Worm (Caenorhabditis elegans): ENCODE data around the gene H37A05.2.

DNA sequence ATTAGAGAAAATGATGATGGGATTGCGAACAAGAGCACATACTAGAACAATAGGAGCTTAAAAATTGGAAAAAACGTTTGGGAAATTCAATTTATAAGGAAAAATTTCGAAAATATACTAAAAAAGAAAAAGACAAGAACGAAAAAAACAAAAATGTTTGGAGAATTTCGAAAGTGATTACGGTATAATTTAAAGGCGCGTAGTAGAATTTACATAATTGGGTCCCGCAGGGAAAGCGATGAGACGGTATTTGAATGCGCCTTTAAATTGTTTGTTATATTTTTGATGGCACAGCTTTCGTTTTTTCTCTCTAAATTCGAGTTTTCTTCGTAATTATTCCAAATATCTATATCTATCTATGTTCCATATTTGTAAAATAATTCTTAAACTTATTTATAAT, 26.1 kb upstream of the H37A05.2 start:
- TF ChIP-seq elt-3 (tag; optimal IDR thresholded peaks at IDR 0.05), result no peak
- no peak for TF ChIP-seq sem-2 (GFP tag; optimal IDR thresholded peaks at IDR 0.05)
- no peak for TF ChIP-seq unc-39 (tag; optimal IDR thresholded peaks at IDR 0.05)
- no peak for TF ChIP-seq snpc-4 (tag; optimal IDR thresholded peaks at IDR 0.05)
- no peak for TF ChIP-seq nhr-28 (tag; optimal IDR thresholded peaks at IDR 0.05)
- TF ChIP-seq nhr-76 (tag; optimal IDR thresholded peaks at IDR 0.05), result no peak
- TF ChIP-seq lsy-2 (tag; optimal IDR thresholded peaks at IDR 0.05), result no peak
- TF ChIP-seq unc-62 (GFP tag; optimal IDR thresholded peaks at IDR 0.05), result no peak
- no peak for TF ChIP-seq pha-4 (tag; optimal IDR thresholded peaks at IDR 0.05)
- no peak for TF ChIP-seq lin-32 (GFP tag; optimal IDR thresholded peaks at IDR 0.05)
- no peak for TF ChIP-seq ztf-11 (tag; optimal IDR thresholded peaks at IDR 0.05)
- TF ChIP-seq elt-1 (tag; optimal IDR thresholded peaks at IDR 0.05; ENCODE audit: borderline replicate concordance, insufficient read depth), result no peak
- no peak for TF ChIP-seq nhr-2 (tag; optimal IDR thresholded peaks at IDR 0.05)
- TF ChIP-seq nhr-237 (tag; optimal IDR thresholded peaks at IDR 0.05), result no peak

Measured in whole organism, mixed stage, embryonic.